Worm (Caenorhabditis elegans) whole organism, L2 larva: ENCODE results near the gene C04E6.12.

Source experiments
- aly-2 ChIP-seq: fragments of 150-350 bp; optimal IDR thresholded peaks from 2 replicates; lab custom pipeline; 2014; ENCODE audit warnings: missing biosample characterization, missing genetic modification characterization
- ama-1 ChIP-seq: fragments of 150-350 bp; optimal IDR thresholded peaks from 2 replicates; lab custom pipeline; 2018; ENCODE audit warnings: inconsistent platforms
- blmp-1 ChIP-seq: sonication (generic microtip); optimal IDR thresholded peaks from 2 replicates; lab custom pipeline; 2017; ENCODE audit warnings: missing genetic modification characterization, mild to moderate bottlenecking, missing compliant biosample characterization, antibody characterized with exemption, moderate library complexity; ENCODE audit not compliant: insufficient read depth
- mab-5 ChIP-seq: fragments of 150-350 bp; optimal IDR thresholded peaks from 2 replicates; lab custom pipeline; 2014; ENCODE audit warnings: missing biosample characterization, missing genetic modification characterization
- skn-1 ChIP-seq: sonication (generic microtip); optimal IDR thresholded peaks from 2 replicates; lab custom pipeline; 2017; ENCODE audit warnings: missing biosample characterization, missing genetic modification characterization

ce11 chrV:5906252-5906651 is 13.5 kb downstream of the C04E6.12 start, which contains the start of gene srd-15:
- TF ChIP-seq ama-1 (no peak), skn-1 (tag; lab: Kevin White, UChicago) (no peak), blmp-1 (tag; lab: Kevin White, UChicago) (no peak), mab-5 (no peak), aly-2 (tag; lab: Kevin White, UChicago) (no peak)
